Fruit fly (Drosophila melanogaster): ENCODE measurements around the gene CG34164.

CG34164 gene

DNA sequence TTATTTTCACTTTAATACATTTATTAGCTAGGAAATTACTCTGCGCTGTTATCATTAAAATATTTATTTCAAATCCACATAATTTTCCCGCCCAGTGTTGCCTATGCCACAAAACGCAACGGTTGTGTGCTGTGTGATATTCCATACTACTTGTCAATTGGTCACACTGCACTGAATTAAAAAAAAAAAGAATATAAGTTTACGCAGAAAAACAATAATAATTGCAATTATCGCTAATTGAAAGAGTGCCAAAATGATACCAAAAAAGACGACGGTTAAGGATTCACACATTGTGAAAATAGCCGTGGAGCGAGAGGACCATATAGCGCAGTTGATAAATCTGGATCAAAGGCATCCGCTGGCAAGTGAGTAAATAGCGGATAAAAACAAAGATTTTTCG lies 41.5 kb downstream of the CG34164 start, which contains the start of gene Ced-12 (continued):
- TF ChIP-seq CG4617 (GFP tag; optimal IDR thresholded peaks at IDR 0.05; ENCODE audit: borderline replicate concordance), result peak; percentile 87
- no peak for TF ChIP-seq pb (GFP tag; optimal IDR thresholded peaks at IDR 0.05)
- peak; percentile 42 for TF ChIP-seq zen (tag; optimal IDR thresholded peaks at IDR 0.05)
- peak; percentile 5 for TF ChIP-seq HmgZ (tag; optimal IDR thresholded peaks at IDR 0.05)
- TF ChIP-seq Hsf (GFP tag; optimal IDR thresholded peaks at IDR 0.05), result no peak
- TF ChIP-seq stwl (tag; optimal IDR thresholded peaks at IDR 0.05), result peak; percentile 58
- peak; percentile 46 for TF ChIP-seq MBD-R2 (GFP tag; IDR thresholded peaks at IDR 0.05)
- TF ChIP-seq HHEX (GFP tag; optimal IDR thresholded peaks at IDR 0.05), result no peak
- peak; percentile 6 for TF ChIP-seq Sin3A (optimal IDR thresholded peaks at IDR 0.05)
- no peak for TF ChIP-seq NC2α (GFP tag; optimal IDR thresholded peaks at IDR 0.05)
- no peak for TF ChIP-seq Lim3 (GFP tag; IDR thresholded peaks at IDR 0.05)
- TF ChIP-seq NfI (GFP tag; optimal IDR thresholded peaks at IDR 0.05), result no peak
- peak; percentile 1 for TF ChIP-seq sd (tag; optimal IDR thresholded peaks at IDR 0.05)
- TF ChIP-seq CG1603 (tag; optimal IDR thresholded peaks at IDR 0.05), result peak; percentile 24
- TF ChIP-seq sc (optimal IDR thresholded peaks at IDR 0.05), result no peak
- no peak for TF ChIP-seq sc (GFP tag; optimal IDR thresholded peaks at IDR 0.05)
- peak; percentile 66 for TF ChIP-seq Sry-β (GFP tag; optimal IDR thresholded peaks at IDR 0.05)
- TF ChIP-seq fru (optimal IDR thresholded peaks at IDR 0.05), result no peak
- TF ChIP-seq E2f2 (GFP tag; IDR thresholded peaks at IDR 0.05), result peak; percentile 96
- no peak for TF ChIP-seq CG43689 (GFP tag; IDR thresholded peaks at IDR 0.05)
- no peak for TF ChIP-seq pho (GFP tag; optimal IDR thresholded peaks at IDR 0.05)
- TF ChIP-seq Dll (GFP tag; IDR thresholded peaks at IDR 0.05; ENCODE audit: partially characterized antibody), result 0 out of 4 replicates have a peak, but pooled peaks have one; percentile 14
- peak; percentile 23 for TF ChIP-seq YL-1 (GFP tag; optimal IDR thresholded peaks at IDR 0.05)
- TF ChIP-seq Ets97D (GFP tag; optimal IDR thresholded peaks at IDR 0.05), result peak; percentile 37
- no peak for TF ChIP-seq Oaz (GFP tag; IDR thresholded peaks at IDR 0.05)
- TF ChIP-seq CG14710 (tag; optimal IDR thresholded peaks at IDR 0.05), result peak; percentile 98
- TF ChIP-seq CG4360 (GFP tag; IDR thresholded peaks at IDR 0.05), result 0 out of 2 replicates have a peak, but pooled peaks have one; percentile 19
- peak; percentile 12 for TF ChIP-seq Myb (GFP tag; optimal IDR thresholded peaks at IDR 0.05)
- TF ChIP-seq inv (GFP tag; IDR thresholded peaks at IDR 0.05; ENCODE audit: partially characterized antibody), result no peak
- peak; percentile 37 for TF ChIP-seq sens (GFP tag)
- peak in 1 of 2 experiments; percentile 13 for TF ChIP-seq Pdp1 (GFP tag; optimal IDR thresholded peaks at IDR 0.05)
- TF ChIP-seq CG18262 (tag; optimal IDR thresholded peaks at IDR 0.05), result peak; percentile 60
- no peak for TF ChIP-seq Poxn (GFP tag; IDR thresholded peaks at IDR 0.05)
- no peak for TF ChIP-seq slou (GFP tag; optimal IDR thresholded peaks at IDR 0.05)

DNA sequence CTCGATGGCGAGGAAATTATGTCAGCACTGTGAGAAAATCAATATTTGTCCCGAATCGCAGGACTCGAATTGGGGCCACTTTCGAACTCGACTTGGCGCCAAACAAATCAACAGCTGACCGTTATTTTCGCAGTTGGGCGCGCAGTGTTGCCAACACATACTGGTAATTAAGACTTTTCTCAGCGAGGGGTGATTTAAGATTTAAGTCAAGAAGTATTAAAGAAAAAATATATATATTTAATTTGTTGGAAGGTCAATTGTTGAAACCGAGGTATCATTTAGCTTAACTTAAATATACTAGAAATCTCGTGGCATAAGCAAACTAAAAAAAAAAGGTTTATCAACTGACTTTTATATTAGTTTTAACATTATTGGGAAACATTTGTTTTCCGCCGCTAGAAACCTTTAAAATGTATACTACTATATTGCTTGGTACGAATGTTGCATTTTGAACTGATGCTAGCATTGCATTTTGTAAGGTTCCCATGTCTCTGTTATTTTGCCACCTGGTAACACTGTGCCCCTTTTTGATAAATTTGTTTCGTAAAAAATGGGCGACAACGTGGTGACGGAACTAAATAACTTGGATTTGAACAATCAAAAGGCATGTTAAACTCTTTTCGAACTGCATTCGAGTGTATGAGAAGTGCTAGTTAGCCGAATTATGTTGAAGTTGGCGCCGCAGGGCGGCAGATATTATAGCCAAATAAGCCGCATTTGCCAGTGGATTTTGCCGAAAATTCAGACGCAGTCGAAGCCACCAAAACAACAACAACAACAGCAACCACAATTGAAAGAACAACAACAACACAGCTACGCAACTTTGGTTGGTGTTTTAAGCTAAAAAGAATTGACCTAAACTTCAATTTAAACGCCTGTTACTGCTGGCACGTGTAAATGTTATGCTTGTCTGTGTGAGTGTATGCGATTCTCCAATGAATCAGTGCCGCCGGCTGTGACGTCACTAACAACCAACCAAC lies 47.4 kb downstream of the CG34164 start, which contains the start of the genes Patsas and ThrRS:
Gene Patsas (minus strand): TSS at position 55 of the 980 bp plus-strand sequence.
Gene ThrRS (plus strand): TSS at position 521 of the 980 bp plus-strand sequence.
- peak; percentile 69 for TF ChIP-seq CG31388 (GFP tag; optimal IDR thresholded peaks at IDR 0.05)
- peak; percentile 81 for TF ChIP-seq E2f1 (GFP tag; IDR thresholded peaks at IDR 0.05)
- no peak for TF ChIP-seq grn (GFP tag; optimal IDR thresholded peaks at IDR 0.05)
- peak; percentile 83 for TF ChIP-seq Usf (GFP tag; optimal IDR thresholded peaks at IDR 0.05)
- TF ChIP-seq dysf (GFP tag; IDR thresholded peaks at IDR 0.05), result peak; percentile 92
- peak; percentile 62 for TF ChIP-seq zfh2 (GFP tag; optimal IDR thresholded peaks at IDR 0.05)
- TF ChIP-seq run (tag; optimal IDR thresholded peaks at IDR 0.05), result peak; percentile 18
- TF ChIP-seq CG10366 (GFP tag; IDR thresholded peaks at IDR 0.05), result peak; percentile 78
- TF ChIP-seq tll (GFP tag; optimal IDR thresholded peaks at IDR 0.05), result no peak
- no peak for TF ChIP-seq sna (GFP tag; IDR thresholded peaks at IDR 0.05; ENCODE audit: partially characterized antibody)
- TF ChIP-seq tap (tag; optimal IDR thresholded peaks at IDR 0.05), result no peak
- TF ChIP-seq pnt (GFP tag; optimal IDR thresholded peaks at IDR 0.05), result peak; percentile 71
- peak; percentile 57; the same call in 1 of the 2 replicates for TF ChIP-seq chm (GFP tag; IDR thresholded peaks at IDR 0.05)
- peak; percentile 83 for TF ChIP-seq cato (GFP tag; optimal IDR thresholded peaks at IDR 0.05; ENCODE audit: borderline replicate concordance)
- TF ChIP-seq CG9817 (tag; optimal IDR thresholded peaks at IDR 0.05), result peak; percentile 93
- TF ChIP-seq CG10321 (GFP tag; IDR thresholded peaks at IDR 0.05), result no peak
- TF ChIP-seq Ravus (GFP tag; IDR thresholded peaks at IDR 0.05), result no peak; the same call in 1 of the 2 replicates
